Worm (Caenorhabditis elegans): ENCODE results near the gene srt-69.

The srt-69 gene

DNA sequence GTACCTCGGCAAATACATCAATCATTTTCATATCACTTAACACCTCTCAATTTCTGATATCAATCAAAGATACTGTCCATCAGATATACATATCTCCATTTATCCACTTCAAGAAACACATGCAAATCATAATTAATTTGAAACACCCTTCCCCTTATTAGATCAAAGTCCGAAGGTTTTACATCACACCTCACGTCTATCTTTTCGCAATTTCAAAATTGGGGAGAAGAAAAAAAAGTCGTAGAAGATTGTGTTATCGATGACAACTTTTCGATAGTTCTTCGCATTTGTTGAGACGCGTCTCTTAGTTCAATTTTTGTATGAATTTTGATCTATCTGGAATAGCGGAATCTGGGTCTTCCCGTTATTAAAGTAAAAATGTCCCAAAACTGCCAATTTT is 7.8 kb upstream of the srt-69 start:
- TF ChIP-seq elt-2 (tag; optimal IDR thresholded peaks at IDR 0.05) = peak; percentile 4
- no peak for TF ChIP-seq aly-2 (tag; optimal IDR thresholded peaks at IDR 0.05)
- peak; percentile 21 for TF ChIP-seq nhr-43 (tag; optimal IDR thresholded peaks at IDR 0.05; ENCODE audit: poor library complexity, severe bottlenecking)
- TF ChIP-seq nhr-67 (tag; optimal IDR thresholded peaks at IDR 0.05) = no peak

DNA sequence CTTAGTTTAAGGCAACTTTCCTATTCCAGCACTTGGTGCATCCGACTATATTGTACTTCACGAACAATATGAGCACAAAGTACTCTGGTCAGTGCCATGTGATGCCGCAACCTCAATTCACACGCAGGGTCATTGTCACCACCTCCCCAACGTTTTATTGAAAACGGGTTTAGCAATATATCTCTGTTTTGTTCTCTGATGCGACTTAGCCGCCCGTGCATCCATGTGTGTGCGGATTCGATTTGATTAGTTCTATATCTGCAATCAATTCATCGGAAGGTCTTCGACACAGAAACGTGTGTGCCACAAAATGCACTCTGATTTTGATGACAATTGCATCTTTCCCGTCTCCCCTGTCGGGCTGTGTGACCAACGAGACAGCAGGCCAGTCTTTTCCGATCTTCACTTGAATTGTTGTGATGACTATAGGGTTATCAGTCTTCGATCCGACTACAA is 7.2 kb upstream of the srt-69 start:
- TF ChIP-seq pqm-1 (tag; optimal IDR thresholded peaks at IDR 0.05) = peak; percentile 2
- peak; percentile 61 for TF ChIP-seq nhr-43 (tag; optimal IDR thresholded peaks at IDR 0.05; ENCODE audit: poor library complexity, severe bottlenecking)
- peak; percentile 59 for TF ChIP-seq nhr-23 (tag; optimal IDR thresholded peaks at IDR 0.05)
- TF ChIP-seq ceh-9 (tag; optimal IDR thresholded peaks at IDR 0.05) = no peak

DNA sequence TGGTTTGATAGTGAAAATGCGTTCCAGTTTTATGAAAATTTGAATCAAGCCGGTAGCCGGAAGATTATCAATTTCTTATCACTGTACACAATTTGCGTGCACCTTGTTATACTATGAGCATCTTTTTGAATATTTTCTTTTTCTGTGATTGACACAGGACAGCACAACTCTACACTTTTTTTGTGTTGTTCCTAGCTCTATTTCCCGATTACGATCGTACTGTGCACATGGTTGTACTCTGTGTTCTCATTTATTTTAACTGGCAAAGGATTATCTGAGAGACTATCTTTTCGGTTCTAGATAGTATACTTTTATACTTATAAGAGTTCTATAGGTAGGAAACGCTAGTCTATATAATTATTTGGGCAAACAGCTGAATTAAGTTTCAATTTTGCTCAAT is 6.6 kb upstream of the srt-69 start:
- TF ChIP-seq ceh-28 (tag; optimal IDR thresholded peaks at IDR 0.05) = no peak
- TF ChIP-seq zag-1 (tag; optimal IDR thresholded peaks at IDR 0.05) = no peak
- no peak for TF ChIP-seq daf-12 (tag; optimal IDR thresholded peaks at IDR 0.05)
- no peak for TF ChIP-seq nhr-77 (tag; optimal IDR thresholded peaks at IDR 0.05)
- TF ChIP-seq nhr-12 (tag; optimal IDR thresholded peaks at IDR 0.05) = no peak
- TF ChIP-seq nhr-28 (tag; optimal IDR thresholded peaks at IDR 0.05) = no peak
- no peak for TF ChIP-seq pha-4 (tag; optimal IDR thresholded peaks at IDR 0.05)
- no peak for TF ChIP-seq sea-2 (GFP tag; optimal IDR thresholded peaks at IDR 0.05)
- TF ChIP-seq eor-1 (tag; optimal IDR thresholded peaks at IDR 0.05) = no peak
- no peak for TF ChIP-seq egl-27 (tag; optimal IDR thresholded peaks at IDR 0.05)
- TF ChIP-seq ceh-16 (tag; optimal IDR thresholded peaks at IDR 0.05) = no peak

DNA sequence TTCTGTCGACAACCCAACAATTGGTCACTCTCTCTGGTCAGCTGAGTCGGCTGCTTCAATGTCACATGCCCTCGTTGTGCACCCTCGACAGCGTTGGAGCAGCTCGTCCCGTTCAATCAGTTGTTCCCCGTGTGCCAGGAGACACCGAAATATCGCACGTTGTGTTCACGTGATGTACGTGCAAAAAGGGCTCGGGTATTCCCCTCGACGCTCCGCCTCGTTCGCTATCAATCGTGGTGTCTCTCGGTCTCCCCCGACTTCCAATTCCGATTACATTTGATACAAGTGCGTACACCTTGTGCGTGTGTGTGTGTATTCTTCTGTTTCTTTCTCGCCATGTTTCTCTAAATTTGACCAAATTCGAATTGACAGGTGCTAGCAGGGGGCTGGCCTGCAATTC is 6.0 kb upstream of the srt-69 start:
- TF ChIP-seq lsy-12 (tag; optimal IDR thresholded peaks at IDR 0.05) (peak; percentile 23), pha-4 (tag; optimal IDR thresholded peaks at IDR 0.05) (peak; percentile 61), ztf-4 (tag; optimal IDR thresholded peaks at IDR 0.05) (no peak), nhr-67 (tag; optimal IDR thresholded peaks at IDR 0.05) (no peak), nhr-28 (tag; optimal IDR thresholded peaks at IDR 0.05) (no peak), nhr-12 (tag; optimal IDR thresholded peaks at IDR 0.05) (no peak), mdl-1 (tag; optimal IDR thresholded peaks at IDR 0.05) (peak; percentile 26), ama-1 (optimal IDR thresholded peaks at IDR 0.05) (peak; percentile 73), lin-39 (tag; optimal IDR thresholded peaks at IDR 0.05) (peak; percentile 28), ceh-28 (tag; optimal IDR thresholded peaks at IDR 0.05) (no peak), elt-2 (tag; optimal IDR thresholded peaks at IDR 0.05) (peak; percentile 93), nhr-77 (tag; optimal IDR thresholded peaks at IDR 0.05) (no peak), pqm-1 (tag; optimal IDR thresholded peaks at IDR 0.05) (peak; percentile 87), sea-2 (GFP tag; optimal IDR thresholded peaks at IDR 0.05) (no peak), tbx-2 (tag; optimal IDR thresholded peaks at IDR 0.05) (peak; percentile 9), snpc-4 (tag; optimal IDR thresholded peaks at IDR 0.05) (no peak), unc-39 (tag; optimal IDR thresholded peaks at IDR 0.05) (no peak), nhr-43 (tag; optimal IDR thresholded peaks at IDR 0.05; ENCODE audit: poor library complexity, severe bottlenecking) (peak; percentile 47), mml-1 (tag; optimal IDR thresholded peaks at IDR 0.05) (peak; percentile 80), nhr-23 (tag; optimal IDR thresholded peaks at IDR 0.05) (no peak), jun-1 (tag; optimal IDR thresholded peaks at IDR 0.05) (peak; percentile 62), aly-2 (tag; optimal IDR thresholded peaks at IDR 0.05) (no peak), eor-1 (tag; optimal IDR thresholded peaks at IDR 0.05) (no peak), egl-5 (tag; optimal IDR thresholded peaks at IDR 0.05) (no peak), elt-1 (tag; optimal IDR thresholded peaks at IDR 0.05) (no peak), ZK546.5 (tag; optimal IDR thresholded peaks at IDR 0.05) (no peak), ceh-16 (tag; optimal IDR thresholded peaks at IDR 0.05) (no peak), nfya-1 (tag; optimal IDR thresholded peaks at IDR 0.05; ENCODE audit: insufficient read depth) (peak; percentile 60), R02D3.7 (tag; optimal IDR thresholded peaks at IDR 0.05) (no peak), zag-1 (tag; optimal IDR thresholded peaks at IDR 0.05) (no peak), egl-27 (tag; optimal IDR thresholded peaks at IDR 0.05) (no peak), nhr-11 (tag; optimal IDR thresholded peaks at IDR 0.05) (peak; percentile 44), nhr-76 (tag; optimal IDR thresholded peaks at IDR 0.05) (no peak), ztf-11 (tag; optimal IDR thresholded peaks at IDR 0.05) (no peak), fkh-2 (tag; optimal IDR thresholded peaks at IDR 0.05) (no peak), skn-1 (tag; optimal IDR thresholded peaks at IDR 0.05) (peak; percentile 23), nhr-25 (tag; optimal IDR thresholded peaks at IDR 0.05) (no peak), elt-3 (tag; optimal IDR thresholded peaks at IDR 0.05) (peak in 1 of 3 experiments; percentile 10), unc-62 (GFP tag; optimal IDR thresholded peaks at IDR 0.05) (no peak), ceh-82 (tag; optimal IDR thresholded peaks at IDR 0.05) (no peak), fkh-10 (GFP tag; optimal IDR thresholded peaks at IDR 0.05) (no peak), ceh-9 (tag; optimal IDR thresholded peaks at IDR 0.05) (no peak), lin-15B (tag; optimal IDR thresholded peaks at IDR 0.05) (no peak), fos-1 (tag; optimal IDR thresholded peaks at IDR 0.05) (no peak), hmg-11 (tag; optimal IDR thresholded peaks at IDR 0.05) (no peak)
